Fruit fly (Drosophila melanogaster) whole organism, embryonic: ENCODE data around the gene ph-d.

Experiments used
- Ada2b ChIP-seq: fragments of 200-800 bp; sonication (Bioruptor generic); IDR thresholded peaks from 2 replicates; pipeline ENCODE4 v1.3.6; 2022; ENCODE audit warnings: missing biosample characterization, missing genetic modification characterization
- Bdp1 ChIP-seq: fragments of 200-800 bp; sonication (Bioruptor generic); optimal IDR thresholded peaks from 3 replicates; lab custom pipeline; 2016; ENCODE audit warnings: missing biosample characterization, missing genetic modification characterization
- CG10209 ChIP-seq: fragments of 200-800 bp; sonication (Bioruptor generic); optimal IDR thresholded peaks from 3 replicates; lab custom pipeline; 2017; ENCODE audit warnings: missing biosample characterization, mild to moderate bottlenecking, missing genetic modification characterization, missing genetic modification reagents
- CG12769 ChIP-seq: fragments of 200-800 bp; sonication (Bioruptor generic); optimal IDR thresholded peaks from 2 replicates; lab custom pipeline; 2019; ENCODE audit warnings: missing biosample characterization, mild to moderate bottlenecking, missing genetic modification characterization, moderate library complexity
- CG12942 ChIP-seq: fragments of 200-800 bp; sonication (Bioruptor generic); optimal IDR thresholded peaks from 3 replicates; lab custom pipeline; 2016; ENCODE audit warnings: missing biosample characterization, missing genetic modification characterization
- CG14441 ChIP-seq: fragments of 200-800 bp; sonication (Bioruptor generic); IDR thresholded peaks from 2 replicates; pipeline ENCODE4 v1.3.6; 2022; ENCODE audit warnings: missing biosample characterization, missing genetic modification characterization
- CG16779 ChIP-seq: fragments of 200-800 bp; sonication (Bioruptor generic); IDR thresholded peaks from 2 replicates; pipeline ENCODE4 v1.3.6; 2022; ENCODE audit warnings: missing biosample characterization, missing genetic modification characterization
- CG17186 ChIP-seq: fragments of 200-800 bp; sonication (Bioruptor generic); optimal IDR thresholded peaks from 3 replicates; lab custom pipeline; 2017; ENCODE audit warnings: missing biosample characterization, missing genetic modification reagents, missing genetic modification characterization
- CG2129 ChIP-seq: fragments of 200-800 bp; sonication (Bioruptor generic); IDR thresholded peaks from 2 replicates; pipeline ENCODE4 v1.3.6; 2022; ENCODE audit warnings: missing biosample characterization, missing genetic modification characterization; ENCODE audit not compliant: partially characterized antibody
- CG31224 ChIP-seq: fragments of 200-800 bp; sonication (Bioruptor generic); IDR thresholded peaks from 2 replicates; pipeline ENCODE4 v1.3.6; 2022; ENCODE audit warnings: missing biosample characterization, missing genetic modification characterization
- CG31441 ChIP-seq: fragments of 200-800 bp; sonication (Bioruptor generic); IDR thresholded peaks from 2 replicates; pipeline ENCODE4 v1.3.6; 2022; ENCODE audit warnings: missing biosample characterization, missing genetic modification characterization
- CG3726 ChIP-seq: fragments of 200-800 bp; sonication (Bioruptor generic); IDR thresholded peaks from 3 replicates; pipeline ENCODE4, ENCODE4 v1.3.6; 2022; ENCODE audit warnings: missing biosample characterization, missing genetic modification characterization
- CG4404 ChIP-seq: fragments of 200-800 bp; sonication (Bioruptor generic); IDR thresholded peaks from 2 replicates; pipeline ENCODE4 v1.3.6; 2022; ENCODE audit warnings: missing biosample characterization, missing genetic modification characterization
- CG6254 ChIP-seq: fragments of 200-800 bp; sonication (Bioruptor generic); optimal IDR thresholded peaks from 3 replicates; lab custom pipeline; 2017; ENCODE audit warnings: mild to moderate bottlenecking, missing biosample characterization, missing genetic modification reagents, missing genetic modification characterization
- CG7372 ChIP-seq: fragments of 200-800 bp; sonication (Bioruptor generic); IDR thresholded peaks from 2 replicates; pipeline ENCODE4 v1.3.6; 2022; ENCODE audit warnings: missing biosample characterization, missing genetic modification characterization
- CG7786 ChIP-seq: fragments of 200-800 bp; sonication (Bioruptor generic); optimal IDR thresholded peaks from 2 replicates; lab custom pipeline; 2016; ENCODE audit warnings: missing biosample characterization, missing genetic modification characterization
- CkIIα-i1 ChIP-seq: fragments of 200-800 bp; sonication (Bioruptor generic); IDR thresholded peaks from 2 replicates; pipeline ENCODE4 v1.3.6; 2022; ENCODE audit warnings: missing biosample characterization, missing genetic modification characterization
- D19A ChIP-seq: fragments of 200-800 bp; optimal IDR thresholded peaks from 3 replicates; lab custom pipeline; 2019; ENCODE audit warnings: missing biosample characterization, mild to moderate bottlenecking, missing genetic modification characterization, moderate library complexity
- E2f2 ChIP-seq: fragments of 200-800 bp; sonication (Bioruptor generic); IDR thresholded peaks from 2 replicates; pipeline ENCODE4 v1.3.6; 2022; ENCODE audit warnings: missing biosample characterization, missing genetic modification characterization
- Eip74EF ChIP-seq, 2 experiments: fragments of 200-800 bp in 1 of 2; fragments of >200 bp in 1 of 2; sonication (Bioruptor generic) in 1 of 2; optimal IDR thresholded peaks; 2 replicates each; lab custom pipeline; 2017 to 2019; ENCODE audit warnings: missing biosample characterization in 2 of 2, missing genetic modification characterization in 2 of 2, mild to moderate bottlenecking in 1 of 2, moderate library complexity in 1 of 2
- Fer3 ChIP-seq: fragments of 200-800 bp; sonication (Bioruptor generic); optimal IDR thresholded peaks from 2 replicates; lab custom pipeline; 2018; ENCODE audit warnings: missing biosample characterization, mild to moderate bottlenecking, missing genetic modification characterization, moderate library complexity
- Hsf ChIP-seq: fragments of 200-800 bp; sonication (Bioruptor generic); optimal IDR thresholded peaks from 3 replicates; lab custom pipeline; 2016; ENCODE audit warnings: missing biosample characterization, missing genetic modification characterization
- NC2α ChIP-seq: fragments of 200-800 bp; sonication (Bioruptor generic); optimal IDR thresholded peaks from 2 replicates; lab custom pipeline; 2016; ENCODE audit warnings: missing biosample characterization, missing genetic modification characterization
- NC2β ChIP-seq: fragments of 200-800 bp; sonication (Bioruptor generic); optimal IDR thresholded peaks from 2 replicates; lab custom pipeline; 2016; ENCODE audit warnings: missing biosample characterization, missing genetic modification characterization
- Neu2 ChIP-seq: fragments of 200-800 bp; sonication (Bioruptor generic); optimal IDR thresholded peaks from 3 replicates; lab custom pipeline; 2016; ENCODE audit warnings: missing biosample characterization, missing genetic modification characterization, borderline replicate concordance
- Nf-YA ChIP-seq: fragments of 200-800 bp; sonication (Bioruptor generic); IDR thresholded peaks from 2 replicates; pipeline ENCODE4 v1.3.6; 2022; ENCODE audit warnings: missing biosample characterization, missing genetic modification characterization
- Nf-YC ChIP-seq: fragments of 200-800 bp; optimal IDR thresholded peaks from 3 replicates; lab custom pipeline; 2019; ENCODE audit warnings: missing biosample characterization, mild to moderate bottlenecking, missing genetic modification characterization, moderate library complexity
- NfI ChIP-seq: fragments of 200-800 bp; sonication (Bioruptor generic); optimal IDR thresholded peaks from 3 replicates; lab custom pipeline; 2018; ENCODE audit warnings: missing biosample characterization, mild to moderate bottlenecking, missing genetic modification characterization, moderate library complexity
- PHDP ChIP-seq: fragments of 200-800 bp; sonication (Bioruptor generic); optimal IDR thresholded peaks from 3 replicates; lab custom pipeline; 2018; ENCODE audit warnings: missing biosample characterization, mild to moderate bottlenecking, missing genetic modification characterization, moderate library complexity
- Rx ChIP-seq: fragments of 200-800 bp; sonication (Bioruptor generic); IDR thresholded peaks from 2 replicates; pipeline ENCODE4 v1.3.6; 2022; ENCODE audit warnings: missing biosample characterization, missing genetic modification characterization
- Sox100B ChIP-seq: fragments of 200-800 bp; sonication (Bioruptor generic); optimal IDR thresholded peaks from 3 replicates; lab custom pipeline; 2018; ENCODE audit warnings: missing biosample characterization, mild to moderate bottlenecking, missing genetic modification characterization
- Ssrp ChIP-seq: fragments of 200-800 bp; sonication (Bioruptor generic); optimal IDR thresholded peaks from 2 replicates; lab custom pipeline; 2018; ENCODE audit warnings: missing biosample characterization, mild to moderate bottlenecking, missing genetic modification characterization, moderate library complexity
- Tbp ChIP-seq: fragments of >200 bp; optimal IDR thresholded peaks from 2 replicates; lab custom pipeline; 2018; ENCODE audit warnings: missing biosample characterization, missing genetic modification characterization
- br ChIP-seq: fragments of >200 bp; optimal IDR thresholded peaks from 2 replicates; lab custom pipeline; 2017
- caup ChIP-seq: fragments of 200-800 bp; sonication (Bioruptor generic); optimal IDR thresholded peaks from 3 replicates; lab custom pipeline; 2017; ENCODE audit warnings: missing biosample characterization, mild to moderate bottlenecking, missing genetic modification characterization, moderate library complexity; ENCODE audit not compliant: severe bottlenecking
- chinmo ChIP-seq: fragments of 200-800 bp; sonication (Bioruptor generic); IDR thresholded peaks from 4 replicates; pipeline ENCODE4 v1.3.6; 2022; ENCODE audit warnings: missing biosample characterization, missing genetic modification characterization; ENCODE audit not compliant: partially characterized antibody
- dm ChIP-seq: fragments of 200-800 bp; sonication (Bioruptor generic); optimal IDR thresholded peaks from 3 replicates; lab custom pipeline; 2016; ENCODE audit warnings: missing biosample characterization, missing genetic modification characterization
- emc ChIP-seq: fragments of 200-800 bp; sonication (Bioruptor generic); optimal IDR thresholded peaks from 2 replicates; lab custom pipeline; 2016; ENCODE audit warnings: missing biosample characterization, missing genetic modification characterization
- ewg ChIP-seq: fragments of 200-800 bp; sonication (Bioruptor generic); optimal IDR thresholded peaks from 3 replicates; lab custom pipeline; 2017; ENCODE audit warnings: mild to moderate bottlenecking, missing biosample characterization, missing genetic modification reagents, missing genetic modification characterization
- gce ChIP-seq: fragments of 200-800 bp; sonication (Bioruptor generic); IDR thresholded peaks from 3 replicates; pipeline ENCODE4 v1.3.6; 2022; ENCODE audit warnings: missing biosample characterization, missing genetic modification characterization
- ham ChIP-seq: fragments of 200-800 bp; sonication (Bioruptor generic); IDR thresholded peaks from 2 replicates; pipeline ENCODE4 v1.3.6; 2022; ENCODE audit warnings: missing biosample characterization, missing genetic modification characterization
- her ChIP-seq: fragments of 200-800 bp; sonication (Bioruptor generic); optimal IDR thresholded peaks from 2 replicates; lab custom pipeline; 2016; ENCODE audit warnings: missing biosample characterization, missing genetic modification characterization
- lmd ChIP-seq: fragments of 200-800 bp; sonication (Bioruptor generic); IDR thresholded peaks from 2 replicates; pipeline ENCODE4 v1.3.6; 2022; ENCODE audit warnings: missing biosample characterization, missing genetic modification characterization
- luna ChIP-seq: fragments of 200-800 bp; sonication (Bioruptor generic); optimal IDR thresholded peaks from 2 replicates; lab custom pipeline; 2016; ENCODE audit warnings: missing biosample characterization, missing genetic modification characterization
- otp ChIP-seq: fragments of 200-800 bp; sonication (Bioruptor generic); IDR thresholded peaks from 3 replicates; pipeline ENCODE4, ENCODE4 v1.3.6; 2022; ENCODE audit warnings: missing biosample characterization, missing genetic modification characterization
- pros ChIP-seq: fragments of 200-800 bp; sonication (Bioruptor generic); optimal IDR thresholded peaks from 3 replicates; lab custom pipeline; 2019; ENCODE audit warnings: missing biosample characterization, mild to moderate bottlenecking, missing genetic modification characterization, moderate library complexity
- rib ChIP-seq: fragments of 200-800 bp; sonication (Bioruptor generic); IDR thresholded peaks from 2 replicates; pipeline ENCODE4 v1.3.6; 2022; ENCODE audit warnings: missing biosample characterization, missing genetic modification characterization
- sens ChIP-seq: fragments of 200-800 bp; sonication (Bioruptor generic); peaks from one replicate; lab custom pipeline; 2016; ENCODE audit warnings: missing biosample characterization, missing genetic modification characterization
- stc ChIP-seq: fragments of 200-800 bp; sonication (Bioruptor generic); IDR thresholded peaks from 2 replicates; pipeline ENCODE4 v1.3.6; 2022; ENCODE audit warnings: missing biosample characterization, missing genetic modification characterization
- tgo ChIP-seq: fragments of 200-800 bp; sonication (Bioruptor generic); IDR thresholded peaks from 3 replicates; pipeline ENCODE4 v1.3.6; 2022; ENCODE audit warnings: missing biosample characterization, missing genetic modification characterization
- ttk ChIP-seq: fragments of 200-800 bp; sonication (Bioruptor generic); IDR thresholded peaks from 2 replicates; pipeline ENCODE4 v2.1.2; 2022; ENCODE audit warnings: missing biosample characterization, missing genetic modification characterization
- wdn ChIP-seq: fragments of 200-800 bp; sonication (Bioruptor generic); IDR thresholded peaks from 2 replicates; pipeline ENCODE4 v1.3.6; 2022; ENCODE audit warnings: missing biosample characterization, missing genetic modification characterization

The ph-d gene

dm6 chrX:2138417-2138816, 15.3 kb upstream of the ph-d start (continued):
- TF ChIP-seq Bdp1 (GFP tag; lab: Kevin White, UChicago) (no peak), caup (no peak), CG17186 (GFP tag; lab: Kevin White, UChicago) (no peak), Nf-YC (tag; lab: Kevin White, UChicago) (peak; percentile 80), Neu2 (GFP tag; lab: Kevin White, UChicago) (no peak), stc (no peak), NC2β (no peak), emc (GFP tag; lab: Kevin White, UChicago) (no peak), wdn (GFP tag; lab: Robert Waterston, UW) (no peak), ttk (GFP tag; lab: Robert Waterston, UW) (no peak), E2f2 (GFP tag; lab: Robert Waterston, UW) (no peak), dm (GFP tag; lab: Kevin White, UChicago) (no peak), Hsf (GFP tag; lab: Kevin White, UChicago) (no peak), gce (GFP tag; lab: Robert Waterston, UW) (no peak), CG12942 (GFP tag; lab: Kevin White, UChicago) (no peak), NfI (GFP tag; lab: Kevin White, UChicago) (no peak), CG16779 (no peak), ewg (GFP tag; lab: Kevin White, UChicago) (peak; percentile 79), CG4404 (no peak), ham (GFP tag; lab: Robert Waterston, UW) (no peak), CG7786 (GFP tag; lab: Kevin White, UChicago) (no peak), Ssrp (no peak), lmd (GFP tag; lab: Robert Waterston, UW) (no peak), rib (GFP tag; lab: Robert Waterston, UW) (no peak), NC2α (GFP tag; lab: Kevin White, UChicago) (no peak), sens (peak; percentile 51), D19A (tag; lab: Kevin White, UChicago) (no peak), CG12769 (tag; lab: Kevin White, UChicago) (peak; percentile 8), CG10209 (no peak), Rx (no peak), Nf-YA (GFP tag; lab: Robert Waterston, UW) (no peak), CG14441 (GFP tag; lab: Robert Waterston, UW) (no peak), luna (GFP tag; lab: Kevin White, UChicago) (no peak), Ada2b (GFP tag; lab: Robert Waterston, UW) (no peak), otp (GFP tag; lab: Robert Waterston, UW) (no peak)

- 0 out of 4 replicates have a peak, but pooled peaks have one; percentile 48 for TF ChIP-seq chinmo (GFP tag; lab: Robert Waterston, UW)
- TF ChIP-seq CG7372 (GFP tag; lab: Robert Waterston, UW): no peak
Measured at dm6 chrX:2138342-2138416, 15.1 kb upstream of the ph-d start, which contains the start of gene ph-p. Gene ph-p (minus strand): TSS chrX:2138371.

- peak; percentile 89 for TF ChIP-seq CkIIα-i1 (GFP tag; lab: Robert Waterston, UW)
- TF ChIP-seq CG2129: no peak
- peak; percentile 97 for TF ChIP-seq CG31224
- TF ChIP-seq br (lab: Kevin White, UChicago): no peak
- peak; percentile 98 for TF ChIP-seq CG3726 (GFP tag; lab: Robert Waterston, UW)
- TF ChIP-seq her (GFP tag; lab: Kevin White, UChicago): peak; percentile 55
- TF ChIP-seq CG31441 (GFP tag; lab: Robert Waterston, UW): peak; percentile 91
- no peak for TF ChIP-seq Tbp (GFP tag; lab: Kevin White, UChicago)
- TF ChIP-seq pros: peak; percentile 99
- TF ChIP-seq Sox100B (GFP tag; lab: Kevin White, UChicago): peak; percentile 99
- peak in 1 of 2 experiments; percentile 97 for TF ChIP-seq Eip74EF (GFP tag; optimal IDR thresholded peaks at IDR 0.05; lab: Kevin White, UChicago)
- TF ChIP-seq Fer3 (tag; lab: Kevin White, UChicago): peak; percentile 99
- TF ChIP-seq tgo (GFP tag; lab: Robert Waterston, UW): peak; percentile 99
- TF ChIP-seq PHDP (tag; lab: Kevin White, UChicago): peak; percentile 100
- TF ChIP-seq CG6254 (GFP tag; lab: Kevin White, UChicago): peak; percentile 97
- TF ChIP-seq CG12769 (tag; lab: Kevin White, UChicago): peak; percentile 93
Measured at dm6 chrX:2137587-2138341, 14.7 kb upstream of the ph-d start.
